Fruit fly (Drosophila melanogaster) whole organism, embryonic: ENCODE measurements around the gene UbcE2M.

Experiments
- CG1024 ChIP-seq: fragments of 200-800 bp; sonication (Bioruptor generic); IDR thresholded peaks from 2 replicates; pipeline ENCODE4 v1.3.6; 2022; ENCODE audit warnings: missing biosample characterization, missing genetic modification characterization
- CG10543 ChIP-seq: fragments of 200-800 bp; sonication (Bioruptor generic); optimal IDR thresholded peaks from 3 replicates; lab custom pipeline; 2017; ENCODE audit warnings: missing biosample characterization, mild to moderate bottlenecking, missing genetic modification characterization, moderate library complexity
- CG10654 ChIP-seq: fragments of 200-800 bp; sonication (Bioruptor generic); optimal IDR thresholded peaks from 2 replicates; lab custom pipeline; 2016; ENCODE audit warnings: missing biosample characterization, missing genetic modification characterization
- CG10979 ChIP-seq: fragments of 200-800 bp; sonication (Bioruptor generic); optimal IDR thresholded peaks from 2 replicates; lab custom pipeline; 2018; ENCODE audit warnings: missing biosample characterization, mild to moderate bottlenecking, missing genetic modification characterization, moderate library complexity
- CG15479 ChIP-seq: fragments of 200-800 bp; sonication (Bioruptor generic); optimal IDR thresholded peaks from 3 replicates; lab custom pipeline; 2019; ENCODE audit warnings: missing biosample characterization, mild to moderate bottlenecking, missing genetic modification characterization, moderate library complexity
- CG17186 ChIP-seq: fragments of 200-800 bp; sonication (Bioruptor generic); optimal IDR thresholded peaks from 3 replicates; lab custom pipeline; 2017; ENCODE audit warnings: missing biosample characterization, missing genetic modification reagents, missing genetic modification characterization
- CG18599 ChIP-seq: fragments of 200-800 bp; sonication (Bioruptor generic); optimal IDR thresholded peaks from 3 replicates; lab custom pipeline; 2017; ENCODE audit warnings: missing biosample characterization, missing genetic modification characterization, mild to moderate bottlenecking, moderate library complexity, missing genetic modification reagents
- CG2120 ChIP-seq: fragments of 200-800 bp; sonication (Bioruptor generic); optimal IDR thresholded peaks from 3 replicates; lab custom pipeline; 2016; ENCODE audit warnings: missing biosample characterization, missing genetic modification characterization
- CG42726 ChIP-seq: fragments of 200-800 bp; sonication (Bioruptor generic); IDR thresholded peaks from 2 replicates; pipeline ENCODE4 v1.3.6; 2022; ENCODE audit warnings: missing biosample characterization, missing genetic modification characterization; ENCODE audit not compliant: partially characterized antibody
- CG4360 ChIP-seq: fragments of 200-800 bp; sonication (Bioruptor generic); IDR thresholded peaks from 2 replicates; pipeline ENCODE4 v1.3.6; 2022; ENCODE audit warnings: missing biosample characterization, missing genetic modification characterization
- CG7745 ChIP-seq: fragments of 200-800 bp; sonication (Bioruptor generic); optimal IDR thresholded peaks from 2 replicates; lab custom pipeline; 2018; ENCODE audit warnings: missing biosample characterization, mild to moderate bottlenecking, missing genetic modification characterization, moderate library complexity
- CG7987 ChIP-seq: fragments of 200-800 bp; sonication (Bioruptor generic); optimal IDR thresholded peaks from 2 replicates; lab custom pipeline; 2018; ENCODE audit warnings: missing biosample characterization, mild to moderate bottlenecking, missing genetic modification characterization, moderate library complexity
- CG9437 ChIP-seq: fragments of 200-800 bp; sonication (Bioruptor generic); optimal IDR thresholded peaks from 2 replicates; lab custom pipeline; 2018; ENCODE audit warnings: missing biosample characterization, mild to moderate bottlenecking, missing genetic modification characterization
- CG9817 ChIP-seq: fragments of 200-800 bp; sonication (Bioruptor generic); optimal IDR thresholded peaks from 2 replicates; lab custom pipeline; 2018; ENCODE audit warnings: missing biosample characterization, mild to moderate bottlenecking, missing genetic modification characterization, moderate library complexity
- CG9876 ChIP-seq: fragments of 200-800 bp; sonication (Bioruptor generic); optimal IDR thresholded peaks from 2 replicates; lab custom pipeline; 2016; ENCODE audit warnings: missing biosample characterization, missing genetic modification characterization
- CHES-1-like ChIP-seq: fragments of 200-800 bp; sonication (Bioruptor generic); optimal IDR thresholded peaks from 2 replicates; lab custom pipeline; 2016; ENCODE audit warnings: missing biosample characterization, missing genetic modification characterization
- Dp ChIP-seq: fragments of 200-800 bp; sonication (Bioruptor generic); optimal IDR thresholded peaks from 2 replicates; lab custom pipeline; 2018; ENCODE audit warnings: missing biosample characterization, mild to moderate bottlenecking, missing genetic modification characterization, moderate library complexity
- Drgx ChIP-seq: fragments of 200-800 bp; sonication (Bioruptor generic); IDR thresholded peaks from 2 replicates; pipeline ENCODE4 v1.3.6; 2022; ENCODE audit warnings: missing biosample characterization, missing genetic modification characterization
- E2f1 ChIP-seq: fragments of 200-800 bp; sonication (Bioruptor generic); IDR thresholded peaks from 2 replicates; pipeline ENCODE4 v1.3.6; 2022; ENCODE audit warnings: missing biosample characterization, missing genetic modification characterization
- Ets65A ChIP-seq: fragments of 200-800 bp; sonication (Bioruptor generic); peaks from one replicate; lab custom pipeline; 2016; ENCODE audit warnings: missing biosample characterization, missing genetic modification characterization
- H2.0 ChIP-seq: fragments of 200-800 bp; sonication (Bioruptor generic); IDR thresholded peaks from 2 replicates; pipeline ENCODE4 v1.3.6; 2022; ENCODE audit warnings: missing biosample characterization, missing genetic modification characterization
- Hr51 ChIP-seq, 2 experiments: fragments of 200-800 bp; sonication (Bioruptor generic); optimal IDR thresholded peaks; 2 replicates in 1 of 2; 3 replicates in 1 of 2; lab custom pipeline; 2016 to 2018; ENCODE audit warnings: missing biosample characterization in 2 of 2, missing genetic modification characterization in 2 of 2, mild to moderate bottlenecking in 1 of 2, moderate library complexity in 1 of 2
- Lpt ChIP-seq: fragments of >200 bp; optimal IDR thresholded peaks from 2 replicates; lab custom pipeline; 2018; ENCODE audit warnings: missing biosample characterization, missing genetic modification characterization
- Med ChIP-seq: fragments of 200-800 bp; sonication (Bioruptor generic); peaks from one replicate; lab custom pipeline; 2016; ENCODE audit warnings: missing biosample characterization, missing genetic modification characterization, mild to moderate bottlenecking, inconsistent platforms, moderate library complexity
- NC2β ChIP-seq: fragments of 200-800 bp; sonication (Bioruptor generic); optimal IDR thresholded peaks from 2 replicates; lab custom pipeline; 2016; ENCODE audit warnings: missing biosample characterization, missing genetic modification characterization
- Opbp ChIP-seq: fragments of 200-800 bp; sonication (Bioruptor generic); IDR thresholded peaks from 3 replicates; pipeline ENCODE4 v1.3.6; 2022; ENCODE audit warnings: missing biosample characterization, missing genetic modification characterization; ENCODE audit not compliant: partially characterized antibody
- Pdp1 ChIP-seq, 2 experiments: fragments of 200-800 bp; sonication (Bioruptor generic); optimal IDR thresholded peaks; 3 replicates each; lab custom pipeline; 2016; ENCODE audit warnings: missing biosample characterization in 2 of 2, missing genetic modification characterization in 2 of 2, mild to moderate bottlenecking in 1 of 2, moderate library complexity in 1 of 2
- Rx ChIP-seq: fragments of 200-800 bp; sonication (Bioruptor generic); IDR thresholded peaks from 2 replicates; pipeline ENCODE4 v1.3.6; 2022; ENCODE audit warnings: missing biosample characterization, missing genetic modification characterization
- al ChIP-seq: fragments of 200-800 bp; sonication (Bioruptor generic); IDR thresholded peaks from 2 replicates; pipeline ENCODE4 v1.3.6; 2022; ENCODE audit warnings: missing biosample characterization, missing genetic modification characterization
- cad ChIP-seq: fragments of >200 bp; optimal IDR thresholded peaks from 2 replicates; lab custom pipeline; 2017; ENCODE audit warnings: missing biosample characterization, missing genetic modification characterization
- dysf ChIP-seq: fragments of 200-800 bp; sonication (Bioruptor generic); IDR thresholded peaks from 3 replicates; pipeline ENCODE4 v1.3.6; 2022; ENCODE audit warnings: missing biosample characterization, missing genetic modification characterization
- gce ChIP-seq: fragments of 200-800 bp; sonication (Bioruptor generic); IDR thresholded peaks from 3 replicates; pipeline ENCODE4 v1.3.6; 2022; ENCODE audit warnings: missing biosample characterization, missing genetic modification characterization
- grau ChIP-seq: fragments of 200-800 bp; optimal IDR thresholded peaks from 3 replicates; lab custom pipeline; 2019; ENCODE audit warnings: missing biosample characterization, mild to moderate bottlenecking, missing genetic modification characterization, moderate library complexity
- hkb ChIP-seq, 2 experiments: fragments of 200-800 bp in 1 of 2; fragments of >200 bp in 1 of 2; sonication (Bioruptor generic) in 1 of 2; IDR thresholded peaks in 1 of 2; optimal IDR thresholded peaks in 1 of 2; 2 replicates each; pipeline versions ENCODE4 v1.3.6 to Lab custom; 2017 to 2022; ENCODE audit warnings: missing biosample characterization in 1 of 2, missing genetic modification characterization in 1 of 2
- lola ChIP-seq, 3 experiments: fragments of >200 bp in 2 of 3; fragments of 200-800 bp in 1 of 3; sonication (Bioruptor generic) in 1 of 3; optimal IDR thresholded peaks; 2 replicates each; lab custom pipeline; 2017 to 2019; ENCODE audit warnings: missing biosample characterization in 3 of 3, missing genetic modification characterization in 3 of 3, mild to moderate bottlenecking in 1 of 3, moderate library complexity in 1 of 3
- nerfin-2 ChIP-seq: fragments of 200-800 bp; sonication (Bioruptor generic); IDR thresholded peaks from 2 replicates; pipeline ENCODE4 v1.3.6; 2022; ENCODE audit warnings: missing biosample characterization, missing genetic modification characterization; ENCODE audit not compliant: partially characterized antibody
- rib ChIP-seq: fragments of 200-800 bp; sonication (Bioruptor generic); IDR thresholded peaks from 2 replicates; pipeline ENCODE4 v1.3.6; 2022; ENCODE audit warnings: missing biosample characterization, missing genetic modification characterization
- sna ChIP-seq: fragments of 200-800 bp; sonication (Bioruptor generic); IDR thresholded peaks from 2 replicates; pipeline ENCODE4 v1.3.6; 2022; ENCODE audit warnings: missing biosample characterization, missing genetic modification characterization; ENCODE audit not compliant: partially characterized antibody
- ssp ChIP-seq: fragments of 200-800 bp; sonication (Bioruptor generic); IDR thresholded peaks from 2 replicates; pipeline ENCODE4 v1.3.6; 2022; ENCODE audit warnings: missing biosample characterization, missing genetic modification characterization
- tgo ChIP-seq: fragments of 200-800 bp; sonication (Bioruptor generic); IDR thresholded peaks from 3 replicates; pipeline ENCODE4 v1.3.6; 2022; ENCODE audit warnings: missing biosample characterization, missing genetic modification characterization
- tin ChIP-seq: fragments of 200-800 bp; sonication (Bioruptor generic); optimal IDR thresholded peaks from 3 replicates; lab custom pipeline; 2016; ENCODE audit warnings: missing biosample characterization, missing genetic modification characterization
- tll ChIP-seq, 2 experiments: fragments of 200-800 bp in 1 of 2; fragments of >200 bp in 1 of 2; sonication (Bioruptor generic) in 1 of 2; optimal IDR thresholded peaks; 2 replicates each; lab custom pipeline; 2017 to 2019; ENCODE audit warnings: missing biosample characterization in 2 of 2, missing genetic modification characterization in 2 of 2, mild to moderate bottlenecking in 1 of 2, moderate library complexity in 1 of 2
- trh ChIP-seq: fragments of 200-800 bp; sonication (Bioruptor generic); optimal IDR thresholded peaks from 2 replicates; lab custom pipeline; 2016; ENCODE audit warnings: missing biosample characterization, missing genetic modification characterization
- tx ChIP-seq: fragments of 200-800 bp; sonication (Bioruptor generic); optimal IDR thresholded peaks from 2 replicates; lab custom pipeline; 2016; ENCODE audit warnings: missing biosample characterization, missing genetic modification characterization
- vnd ChIP-seq: fragments of 200-800 bp; sonication (Bioruptor generic); IDR thresholded peaks from 3 replicates; pipeline ENCODE4 v1.3.6; 2022; ENCODE audit warnings: missing biosample characterization, missing genetic modification characterization; ENCODE audit not compliant: partially characterized antibody
- zen ChIP-seq: fragments of 200-800 bp; sonication (Bioruptor generic); optimal IDR thresholded peaks from 3 replicates; lab custom pipeline; 2018; ENCODE audit warnings: missing biosample characterization, mild to moderate bottlenecking, missing genetic modification characterization, moderate library complexity
- zfh1 ChIP-seq: fragments of 200-800 bp; sonication (Bioruptor generic); IDR thresholded peaks from 3 replicates; pipeline ENCODE4 v1.3.6; 2022; ENCODE audit warnings: missing biosample characterization, missing genetic modification characterization

UbcE2M gene

DNA sequence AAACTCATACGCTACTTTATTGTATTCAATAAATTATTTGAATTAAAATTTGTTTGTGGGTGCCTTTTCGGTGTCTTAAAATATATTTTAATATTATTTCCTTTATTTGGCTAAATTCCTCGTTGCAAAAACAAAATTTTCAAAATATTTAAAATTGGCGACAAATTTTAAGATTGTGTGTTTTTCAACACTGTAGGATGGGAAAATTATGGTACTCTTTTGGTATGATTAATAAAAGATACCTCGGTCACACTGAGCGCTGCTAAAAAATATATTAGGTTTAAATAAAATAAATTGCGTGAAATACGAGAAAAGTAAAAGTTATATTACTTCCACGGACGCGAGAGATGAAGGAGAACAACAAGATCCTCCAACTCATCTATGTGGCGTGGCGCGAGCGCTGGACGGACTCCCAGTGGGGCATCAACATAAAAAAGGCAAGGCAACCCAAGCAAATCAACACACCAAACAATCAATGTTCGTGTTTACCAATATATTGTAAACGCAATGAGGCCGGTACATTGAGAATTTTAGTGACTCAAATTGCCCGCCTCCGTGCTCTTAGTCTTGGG, 6.7 kb downstream of the UbcE2M start, which contains the start of gene MED24 (continued):
- TF ChIP-seq CG2120 (peak; percentile 36), H2.0 (GFP tag; lab: Robert Waterston, UW) (no peak)

DNA sequence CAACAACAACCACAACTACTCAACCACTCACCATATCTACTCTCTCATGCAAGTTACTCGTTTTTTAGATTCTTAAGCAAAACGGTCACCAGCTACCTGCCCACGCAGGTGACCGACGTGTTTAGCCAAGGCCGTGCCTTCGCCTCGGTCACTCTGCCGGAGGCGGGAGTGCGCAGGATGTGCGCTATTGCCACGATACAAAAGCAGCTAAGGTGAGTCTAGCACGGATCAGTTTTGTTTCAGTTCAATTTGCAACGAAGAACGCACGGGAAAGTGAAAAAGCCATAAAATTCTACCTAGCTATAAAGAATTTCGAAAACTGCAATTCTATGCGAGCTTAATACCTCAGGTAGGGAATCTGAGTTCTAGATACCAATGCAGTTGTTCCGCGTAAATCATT, 8.6 kb downstream of the UbcE2M start:
- TF ChIP-seq CG18599 (GFP tag; lab: Kevin White, UChicago), result no peak
- no peak for TF ChIP-seq tx
- TF ChIP-seq Lpt (GFP tag; lab: Kevin White, UChicago), result no peak
- no peak for TF ChIP-seq tin (GFP tag; lab: Kevin White, UChicago)
- peak in 1 of 2 experiments; percentile 98 for TF ChIP-seq tll (GFP tag; optimal IDR thresholded peaks at IDR 0.05; lab: Kevin White, UChicago)
- TF ChIP-seq Ets65A, result peak; percentile 72
- TF ChIP-seq al, result no peak
- TF ChIP-seq tgo (GFP tag; lab: Robert Waterston, UW), result no peak
- no peak for TF ChIP-seq Med
- TF ChIP-seq CG17186 (GFP tag; lab: Kevin White, UChicago), result no peak
- no peak for TF ChIP-seq CHES-1-like (GFP tag; lab: Kevin White, UChicago)
- no peak for TF ChIP-seq CG7987
- TF ChIP-seq zen (tag; lab: Kevin White, UChicago), result peak; percentile 41
- no peak for TF ChIP-seq CG10654 (GFP tag; lab: Kevin White, UChicago)
- peak; percentile 96 for TF ChIP-seq CG15479
- no peak for TF ChIP-seq CG42726 (GFP tag; lab: Robert Waterston, UW)
- no peak for TF ChIP-seq rib (GFP tag; lab: Robert Waterston, UW)
- 0 out of 2 replicates have a peak, but pooled peaks have one; percentile 13 for TF ChIP-seq CG4360 (GFP tag; lab: Robert Waterston, UW)
- TF ChIP-seq sna (GFP tag; lab: Robert Waterston, UW), result no peak
- TF ChIP-seq gce (GFP tag; lab: Robert Waterston, UW), result no peak
- TF ChIP-seq Dp, result no peak
- TF ChIP-seq cad, result peak; percentile 76

DNA sequence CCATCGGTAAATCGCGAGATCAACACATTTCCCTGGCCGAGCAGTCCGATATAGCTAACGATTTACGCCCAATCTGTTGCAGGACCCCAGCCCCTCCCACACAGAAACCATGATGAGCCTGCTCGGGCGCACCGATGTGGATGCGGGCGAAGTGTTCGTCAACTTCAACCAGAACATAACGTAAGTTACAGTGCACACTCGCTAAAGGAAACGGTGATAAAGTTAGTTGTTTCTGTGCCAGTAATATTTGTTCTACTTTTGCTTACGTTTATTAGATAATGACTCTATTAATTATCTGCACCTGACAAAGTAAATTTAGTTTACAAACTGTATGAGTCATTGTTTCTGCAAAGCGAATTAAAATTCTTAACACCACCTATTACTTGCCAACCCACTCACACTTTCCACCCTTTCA, 10.4 kb downstream of the UbcE2M start:
- no peak for TF ChIP-seq lola (GFP tag; optimal IDR thresholded peaks at IDR 0.05; lab: Kevin White, UChicago)
- TF ChIP-seq CG9817 (tag; lab: Kevin White, UChicago), result no peak
- TF ChIP-seq NC2β (GFP tag; lab: Kevin White, UChicago), result no peak
- no peak for TF ChIP-seq CG1024 (GFP tag; lab: Robert Waterston, UW)
- peak; percentile 94 for TF ChIP-seq CG9437 (GFP tag; lab: Kevin White, UChicago)
- no peak for TF ChIP-seq Hr51 (GFP tag; optimal IDR thresholded peaks at IDR 0.05; lab: Kevin White, UChicago)
- TF ChIP-seq Rx (GFP tag; lab: Robert Waterston, UW), result no peak
- TF ChIP-seq E2f1 (GFP tag; lab: Robert Waterston, UW), result no peak
- TF ChIP-seq hkb (optimal IDR thresholded peaks at IDR 0.05; lab: Kevin White, UChicago), result no peak
- TF ChIP-seq hkb (GFP tag; IDR thresholded peaks at IDR 0.05; lab: Robert Waterston, UW), result peak; percentile 20; the same call in 1 of the 2 replicates
- peak; percentile 87 for TF ChIP-seq grau (tag; lab: Kevin White, UChicago)
- 0 out of 3 replicates have a peak, but pooled peaks have one; percentile 13 for TF ChIP-seq zfh1 (GFP tag; lab: Robert Waterston, UW)
- TF ChIP-seq Opbp (GFP tag; lab: Robert Waterston, UW), result no peak
- peak; percentile 46 for TF ChIP-seq Ets65A
- TF ChIP-seq CG7745 (tag; lab: Kevin White, UChicago), result no peak
- TF ChIP-seq Drgx, result 0 out of 2 replicates have a peak, but pooled peaks have one; percentile 13
- peak; percentile 21; the same call in 1 of the 2 replicates for TF ChIP-seq nerfin-2
- peak in 1 of 2 experiments; percentile 20 for TF ChIP-seq Pdp1 (GFP tag; optimal IDR thresholded peaks at IDR 0.05; lab: Kevin White, UChicago)
- peak; percentile 79 for TF ChIP-seq Med
- no peak for TF ChIP-seq vnd
- TF ChIP-seq gce (GFP tag; lab: Robert Waterston, UW), result no peak
- no peak for TF ChIP-seq ssp (GFP tag; lab: Robert Waterston, UW)
- no peak for TF ChIP-seq CG9876
- peak; percentile 33; the same call in 2 of the 3 replicates for TF ChIP-seq dysf (GFP tag; lab: Robert Waterston, UW)
- TF ChIP-seq CG10979 (tag; lab: Kevin White, UChicago), result no peak
- no peak for TF ChIP-seq trh
- no peak for TF ChIP-seq CG10543 (GFP tag; lab: Kevin White, UChicago)
